Worm (Caenorhabditis elegans) whole organism, young adult: Measurements from ENCODE around the gene klo-1.

Experiments
- B0019.2 ChIP-seq: fragments of 200-800 bp; sonication (Bioruptor generic); conservative IDR thresholded peaks from 2 replicates; pipeline ENCODE4 v1.3.6; 2022; ENCODE audit warnings: missing genetic modification reagents, missing genetic modification characterization, missing compliant biosample characterization
- C06A6.2 ChIP-seq: fragments of 200-800 bp; sonication (Bioruptor generic); conservative IDR thresholded peaks from 2 replicates; pipeline ENCODE4 v1.3.6; 2022; ENCODE audit warnings: missing genetic modification characterization, missing compliant biosample characterization
- F10E7.11 ChIP-seq: sonication (generic microtip); optimal IDR thresholded peaks from 2 replicates; lab custom pipeline; 2017; ENCODE audit warnings: mild to moderate bottlenecking, missing genetic modification characterization, moderate library complexity, missing compliant biosample characterization
- F23B12.7 ChIP-seq: sonication (generic microtip); optimal IDR thresholded peaks from 2 replicates; lab custom pipeline; 2017; ENCODE audit warnings: missing genetic modification characterization, mild to moderate bottlenecking, missing compliant biosample characterization, antibody characterized with exemption, moderate library complexity; ENCODE audit not compliant: insufficient read depth
- F37B4.10 ChIP-seq: fragments of 200-800 bp; sonication (Bioruptor generic); IDR thresholded peaks from 2 replicates; pipeline ENCODE4 v1.3.6; 2022; ENCODE audit warnings: missing genetic modification characterization, missing compliant biosample characterization
- F49E8.2 ChIP-seq: sonication (generic microtip); optimal IDR thresholded peaks from 3 replicates; lab custom pipeline; 2017; ENCODE audit warnings: missing genetic modification characterization, mild to moderate bottlenecking, missing compliant biosample characterization, antibody characterized with exemption, moderate library complexity; ENCODE audit not compliant: insufficient read depth
- F57C9.4 ChIP-seq: sonication (generic microtip); optimal IDR thresholded peaks from 2 replicates; lab custom pipeline; 2017; ENCODE audit warnings: mild to moderate bottlenecking, missing genetic modification characterization, missing compliant biosample characterization
- K12H6.12 ChIP-seq: fragments of 200-800 bp; sonication (Bioruptor generic); optimal IDR thresholded peaks from 2 replicates; lab custom pipeline; 2018; ENCODE audit warnings: mild to moderate bottlenecking, missing genetic modification characterization, missing compliant biosample characterization
- T26A5.8 ChIP-seq: sonication (generic microtip); optimal IDR thresholded peaks from 2 replicates; lab custom pipeline; 2016; ENCODE audit warnings: missing genetic modification characterization, missing compliant biosample characterization
- ZK185.1 ChIP-seq: sonication (generic microtip); optimal IDR thresholded peaks from 2 replicates; lab custom pipeline; 2016; ENCODE audit warnings: mild to moderate bottlenecking, missing genetic modification characterization, missing compliant biosample characterization; ENCODE audit not compliant: poor library complexity, severe bottlenecking
- ama-1 ChIP-seq, 3 experiments: fragments of 150-350 bp in 1 of 3; sonication (generic microtip) in 2 of 3; optimal IDR thresholded peaks; 2 replicates each; lab custom pipeline; 2014 to 2018; ENCODE audit warnings: missing biosample characterization in 2 of 3, missing genetic modification characterization in 2 of 3, missing genetic modification reagents in 2 of 3
- attf-3 ChIP-seq: fragments of 200-800 bp; sonication (Bioruptor generic); conservative IDR thresholded peaks from 2 replicates; pipeline ENCODE4 v1.3.6; 2022; ENCODE audit warnings: missing genetic modification reagents, missing genetic modification characterization, missing compliant biosample characterization
- attf-5 ChIP-seq: fragments of 200-800 bp; sonication (Bioruptor generic); optimal IDR thresholded peaks from 2 replicates; lab custom pipeline; 2018; ENCODE audit warnings: mild to moderate bottlenecking, missing genetic modification characterization, missing compliant biosample characterization
- ccch-3 ChIP-seq: fragments of 200-800 bp; sonication (Bioruptor generic); optimal IDR thresholded peaks from 2 replicates; lab custom pipeline; 2018; ENCODE audit warnings: mild to moderate bottlenecking, missing genetic modification characterization, missing compliant biosample characterization
- ceh-100 ChIP-seq: fragments of 200-800 bp; sonication (Bioruptor generic); IDR thresholded peaks from 2 replicates; pipeline ENCODE4 v1.3.6; 2022; ENCODE audit warnings: missing genetic modification reagents, missing genetic modification characterization, missing compliant biosample characterization
- ceh-40 ChIP-seq: fragments of 200-800 bp; sonication (Bioruptor generic); IDR thresholded peaks from 2 replicates; pipeline ENCODE4 v1.3.6; 2022; ENCODE audit warnings: missing genetic modification characterization, missing compliant biosample characterization
- ceh-91 ChIP-seq: fragments of 200-800 bp; sonication (Bioruptor generic); IDR thresholded peaks from 2 replicates; pipeline ENCODE4 v1.3.6; 2022; ENCODE audit warnings: missing genetic modification reagents, missing genetic modification characterization, missing compliant biosample characterization
- chd-7 ChIP-seq: sonication (generic microtip); optimal IDR thresholded peaks from 2 replicates; lab custom pipeline; 2016; ENCODE audit warnings: mild to moderate bottlenecking, missing genetic modification characterization, moderate library complexity, missing compliant biosample characterization
- dox-1 ChIP-seq: fragments of 200-800 bp; sonication (Bioruptor generic); IDR thresholded peaks from 2 replicates; pipeline ENCODE4 v1.3.6; 2022; ENCODE audit warnings: missing genetic modification reagents, missing genetic modification characterization, missing compliant biosample characterization
- dpff-1 ChIP-seq: sonication (generic microtip); optimal IDR thresholded peaks from 2 replicates; lab custom pipeline; 2017; ENCODE audit warnings: mild to moderate bottlenecking, missing genetic modification characterization, missing compliant biosample characterization
- dpl-1 ChIP-seq: fragments of 150-350 bp; optimal IDR thresholded peaks from 2 replicates; lab custom pipeline; 2014; ENCODE audit warnings: missing biosample characterization, missing genetic modification reagents, missing genetic modification characterization
- ekl-4 ChIP-seq: fragments of 200-800 bp; sonication (Bioruptor generic); IDR thresholded peaks from 2 replicates; pipeline ENCODE4 v1.3.6; 2022; ENCODE audit warnings: missing genetic modification reagents, missing genetic modification characterization, missing compliant biosample characterization
- him-1 ChIP-seq: sonication (generic microtip); optimal IDR thresholded peaks from 2 replicates; lab custom pipeline; 2016; ENCODE audit warnings: missing genotype, missing genetic modification reagents, missing genetic modification characterization, missing compliant biosample characterization
- hlh-12 ChIP-seq: sonication (generic microtip); optimal IDR thresholded peaks from 2 replicates; lab custom pipeline; 2016; ENCODE audit warnings: missing genetic modification characterization, missing compliant biosample characterization
- hmg-1.2 ChIP-seq: fragments of 200-800 bp; sonication (Bioruptor generic); IDR thresholded peaks from 2 replicates; pipeline ENCODE4 v1.3.6; 2022; ENCODE audit warnings: missing genetic modification reagents, missing genetic modification characterization, missing compliant biosample characterization
- lin-26 ChIP-seq: fragments of 200-800 bp; sonication (Bioruptor generic); IDR thresholded peaks from 2 replicates; pipeline ENCODE4 v1.3.6; 2022; ENCODE audit warnings: missing genetic modification reagents, missing genetic modification characterization, missing compliant biosample characterization
- lin-54 ChIP-seq: fragments of 200-800 bp; sonication (Bioruptor generic); optimal IDR thresholded peaks from 2 replicates; lab custom pipeline; 2018; ENCODE audit warnings: mild to moderate bottlenecking, missing genetic modification characterization, missing compliant biosample characterization
- lsy-27 ChIP-seq: sonication (generic microtip); optimal IDR thresholded peaks from 2 replicates; lab custom pipeline; 2017; ENCODE audit warnings: missing genetic modification characterization, mild to moderate bottlenecking, missing compliant biosample characterization, antibody characterized with exemption, missing genotype, borderline replicate concordance; ENCODE audit not compliant: insufficient read depth
- mcd-1 ChIP-seq: fragments of 200-800 bp; sonication (Bioruptor generic); IDR thresholded peaks from 2 replicates; pipeline ENCODE4 v1.3.6; 2022; ENCODE audit warnings: missing genetic modification reagents, missing genetic modification characterization, missing compliant biosample characterization
- mes-4 ChIP-seq: sonication (generic microtip); optimal IDR thresholded peaks from 2 replicates; lab custom pipeline; 2016; ENCODE audit warnings: missing genotype, missing genetic modification characterization, missing compliant biosample characterization
- nfya-1 ChIP-seq: sonication (generic microtip); optimal IDR thresholded peaks from 2 replicates; lab custom pipeline; 2017; ENCODE audit warnings: antibody characterized with exemption, missing compliant biosample characterization, missing genetic modification characterization, borderline replicate concordance; ENCODE audit not compliant: insufficient read depth
- nhr-120 ChIP-seq: fragments of 200-800 bp; sonication (Bioruptor generic); IDR thresholded peaks from 2 replicates; pipeline ENCODE4 v1.3.6; 2022; ENCODE audit warnings: missing genetic modification characterization, missing compliant biosample characterization
- nhr-179 ChIP-seq: sonication (generic microtip); optimal IDR thresholded peaks from 2 replicates; lab custom pipeline; 2016; ENCODE audit warnings: mild to moderate bottlenecking, missing genetic modification characterization, missing compliant biosample characterization
- pbrm-1 ChIP-seq: fragments of 200-800 bp; sonication (Bioruptor generic); IDR thresholded peaks from 2 replicates; pipeline ENCODE4 v1.3.6; 2022; ENCODE audit warnings: missing genetic modification reagents, missing genetic modification characterization, missing compliant biosample characterization
- pha-4 ChIP-seq: fragments of 150-350 bp; sonication (generic microtip); optimal IDR thresholded peaks from 2 replicates; lab custom pipeline; 2014; ENCODE audit warnings: missing biosample characterization, missing genetic modification reagents, missing genetic modification characterization
- rec-8 ChIP-seq, 2 experiments: sonication (generic microtip); optimal IDR thresholded peaks; 2 replicates each; lab custom pipeline; 2016; ENCODE audit warnings: mild to moderate bottlenecking in 2 of 2, missing genetic modification characterization in 2 of 2, missing genetic modification reagents in 2 of 2, missing genotype in 2 of 2, missing biosample characterization in 1 of 2, missing compliant biosample characterization in 1 of 2, moderate library complexity in 1 of 2
- repo-1 ChIP-seq: sonication (generic microtip); optimal IDR thresholded peaks from 2 replicates; lab custom pipeline; 2017; ENCODE audit warnings: mild to moderate bottlenecking, missing genetic modification characterization, missing compliant biosample characterization
- sea-2 ChIP-seq: fragments of 200-800 bp; sonication (Bioruptor generic); IDR thresholded peaks from 2 replicates; pipeline ENCODE4 v1.3.6; 2022; ENCODE audit warnings: missing genetic modification characterization, missing compliant biosample characterization
- snpc-1.1 ChIP-seq: sonication (generic microtip); optimal IDR thresholded peaks from 2 replicates; lab custom pipeline; 2017; ENCODE audit warnings: missing genetic modification characterization, mild to moderate bottlenecking, missing compliant biosample characterization, antibody characterized with exemption, moderate library complexity, missing genotype, missing genetic modification reagents; ENCODE audit not compliant: insufficient read depth
- snpc-1.3 ChIP-seq: sonication (generic microtip); optimal IDR thresholded peaks from 2 replicates; lab custom pipeline; 2017; ENCODE audit warnings: missing genetic modification characterization, mild to moderate bottlenecking, missing compliant biosample characterization, antibody characterized with exemption, moderate library complexity, missing genotype, missing genetic modification reagents; ENCODE audit not compliant: insufficient read depth
- sptf-2 ChIP-seq: fragments of 200-800 bp; sonication (Bioruptor generic); optimal IDR thresholded peaks from 2 replicates; lab custom pipeline; 2018; ENCODE audit warnings: mild to moderate bottlenecking, missing genetic modification characterization, missing compliant biosample characterization
- tlf-1 ChIP-seq: fragments of 200-800 bp; sonication (Bioruptor generic); optimal IDR thresholded peaks from 2 replicates; lab custom pipeline; 2018; ENCODE audit warnings: mild to moderate bottlenecking, missing genetic modification characterization, missing compliant biosample characterization
- unc-62 ChIP-seq: fragments of 150-350 bp; optimal IDR thresholded peaks from 2 replicates; lab custom pipeline; 2014; ENCODE audit warnings: missing biosample characterization, missing genetic modification reagents, missing genetic modification characterization
- xnd-1 ChIP-seq: sonication (generic microtip); optimal IDR thresholded peaks from 2 replicates; lab custom pipeline; 2016; ENCODE audit warnings: missing genotype, missing genetic modification reagents, missing genetic modification characterization, missing compliant biosample characterization
- ztf-25 ChIP-seq: fragments of 200-800 bp; sonication (Bioruptor generic); IDR thresholded peaks from 2 replicates; pipeline ENCODE4 v1.3.6; 2022; ENCODE audit warnings: missing genetic modification reagents, missing genetic modification characterization, missing compliant biosample characterization
- ztf-26 ChIP-seq: sonication (generic microtip); optimal IDR thresholded peaks from 2 replicates; lab custom pipeline; 2017; ENCODE audit warnings: missing genetic modification characterization, missing compliant biosample characterization

klo-1 gene

ce11 chrIV:7790801-7791588 is 43.0 kb upstream of the klo-1 start, which contains the start of gene rsp-6 (continued):
- TF ChIP-seq ceh-91 (GFP tag; lab: Robert Waterston, UW): peak; percentile 90
- no peak for TF ChIP-seq ztf-26 (tag; lab: Kevin White, UChicago)
- TF ChIP-seq snpc-1.1 (tag; lab: Kevin White, UChicago): peak; percentile 43
- peak; percentile 88 for TF ChIP-seq tlf-1 (GFP tag; lab: Kevin White, UChicago)
- TF ChIP-seq rec-8 (tag; optimal IDR thresholded peaks at IDR 0.05; lab: Kevin White, UChicago): no peak
- peak; percentile 82 for TF ChIP-seq ZK185.1
- no peak for TF ChIP-seq nfya-1 (tag; lab: Kevin White, UChicago)
- no peak for TF ChIP-seq sea-2 (GFP tag; lab: Robert Waterston, UW)
- TF ChIP-seq ztf-25 (GFP tag; lab: Robert Waterston, UW): no peak
- TF ChIP-seq ccch-3 (GFP tag; lab: Kevin White, UChicago): no peak
- TF ChIP-seq F10E7.11 (tag; lab: Kevin White, UChicago): no peak
- no peak for TF ChIP-seq dpff-1 (tag; lab: Kevin White, UChicago)
- TF ChIP-seq nhr-179 (tag; lab: Kevin White, UChicago): no peak
- peak; percentile 61 for TF ChIP-seq ceh-100
- TF ChIP-seq snpc-1.3 (tag; lab: Kevin White, UChicago): peak; percentile 80
- TF ChIP-seq K12H6.12 (tag; lab: Kevin White, UChicago): peak; percentile 73
- TF ChIP-seq F57C9.4: no peak
- peak; percentile 78 for TF ChIP-seq xnd-1 (tag; lab: Kevin White, UChicago)
- no peak for TF ChIP-seq hlh-12 (tag; lab: Kevin White, UChicago)
- TF ChIP-seq attf-3 (GFP tag; lab: Robert Waterston, UW): peak; percentile 30; the same call in 1 of the 2 replicates
- TF ChIP-seq dox-1: peak; percentile 84
- TF ChIP-seq lin-26 (GFP tag; lab: Robert Waterston, UW): peak; percentile 77
- peak; percentile 59 for TF ChIP-seq attf-5
- peak; percentile 88 for TF ChIP-seq lin-54
- TF ChIP-seq F37B4.10 (GFP tag; lab: Robert Waterston, UW): no peak
- TF ChIP-seq T26A5.8 (tag; lab: Kevin White, UChicago): no peak
- no peak for TF ChIP-seq ceh-40 (GFP tag; lab: Robert Waterston, UW)
- TF ChIP-seq ama-1 (optimal IDR thresholded peaks at IDR 0.05; lab: Kevin White, UChicago): peak; percentile 28
- TF ChIP-seq ama-1 (GFP tag; optimal IDR thresholded peaks at IDR 0.05; lab: Kevin White, UChicago): peak in 1 of 2 experiments; percentile 29
- TF ChIP-seq nhr-120 (GFP tag; lab: Robert Waterston, UW): 0 out of 2 replicates have a peak, but pooled peaks have one; percentile 43
- peak; percentile 13 for TF ChIP-seq pha-4 (tag; lab: Kevin White, UChicago)
- TF ChIP-seq ekl-4 (GFP tag; lab: Robert Waterston, UW): peak; percentile 85
- TF ChIP-seq pbrm-1: 0 out of 2 replicates have a peak, but pooled peaks have one; percentile 67
- peak; percentile 83 for TF ChIP-seq mcd-1
- TF ChIP-seq C06A6.2 (GFP tag; lab: Robert Waterston, UW): no peak
- TF ChIP-seq F49E8.2 (tag; lab: Kevin White, UChicago): peak; percentile 83
- TF ChIP-seq unc-62 (GFP tag; lab: Kevin White, UChicago): no peak
- peak; percentile 81 for TF ChIP-seq F23B12.7
- TF ChIP-seq sptf-2: no peak
- TF ChIP-seq hmg-1.2 (GFP tag; lab: Robert Waterston, UW): peak; percentile 58; the same call in 1 of the 2 replicates
- no peak for TF ChIP-seq repo-1
- TF ChIP-seq him-1: peak; percentile 43
- peak; percentile 93 for TF ChIP-seq dpl-1 (GFP tag; lab: Kevin White, UChicago)
- TF ChIP-seq chd-7 (tag; lab: Kevin White, UChicago): no peak
- TF ChIP-seq mes-4: no peak
- peak; percentile 77 for TF ChIP-seq B0019.2 (GFP tag; lab: Robert Waterston, UW)
- no peak for TF ChIP-seq lsy-27 (tag; lab: Kevin White, UChicago)
